Fruit fly (Drosophila melanogaster): ENCODE measurements around the gene CG18130.

DNA sequence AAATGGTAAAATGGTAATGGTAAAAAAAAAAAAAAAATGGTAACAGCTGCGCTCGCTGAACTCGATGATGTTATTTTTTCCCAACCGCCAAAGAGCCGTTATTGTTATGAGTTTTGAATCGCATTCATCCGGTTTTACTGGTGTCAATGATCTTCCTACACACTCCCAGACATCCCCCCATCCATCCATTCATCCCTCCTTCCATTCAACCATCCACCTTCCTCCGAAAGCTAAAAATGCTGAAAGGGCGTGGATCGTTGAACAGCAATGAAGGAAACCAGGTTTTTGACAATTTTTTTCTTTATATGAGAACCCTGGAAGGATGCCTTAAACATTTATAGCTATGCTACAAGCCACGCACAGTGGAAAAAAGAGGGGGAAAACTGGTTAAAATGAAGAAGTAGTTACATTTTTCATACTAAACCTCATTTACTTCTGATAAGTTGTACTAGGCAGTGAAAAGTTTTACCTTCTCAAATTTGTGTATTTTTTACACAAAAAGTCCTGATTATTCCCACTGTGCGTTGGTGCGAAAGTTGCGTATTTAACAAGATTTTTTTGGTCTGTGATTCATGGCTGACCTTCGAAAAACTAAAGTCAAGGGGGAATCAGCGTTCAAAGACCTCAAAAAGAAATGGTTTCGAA is 7.5 kb upstream of the CG18130 start:
- TF ChIP-seq ovo (GFP tag; optimal IDR thresholded peaks at IDR 0.05) (no peak), Clk (GFP tag; optimal IDR thresholded peaks at IDR 0.05) (no peak), cnc (optimal IDR thresholded peaks at IDR 0.05) (no peak), CG7045 (GFP tag; optimal IDR thresholded peaks at IDR 0.05) (no peak), Mnt (GFP tag; optimal IDR thresholded peaks at IDR 0.05) (no peak), CG1620 (GFP tag; optimal IDR thresholded peaks at IDR 0.05) (no peak), Crg-1 (GFP tag; optimal IDR thresholded peaks at IDR 0.05) (no peak)
